Fruit fly (Drosophila melanogaster) whole organism, prepupa: ENCODE data around the gene CG1299.
A peak's percentile ranks its signal among the peaks of the same experiment; 100 is the strongest.

ENCODE experiments used
- Blimp-1 ChIP-seq: fragments of 200-800 bp; sonication (Bioruptor generic); optimal IDR thresholded peaks from 3 replicates; lab custom pipeline; 2017; ENCODE audit warnings: missing biosample characterization, missing genetic modification characterization, mild to moderate bottlenecking, moderate library complexity, missing genetic modification reagents
- CG10631 ChIP-seq: fragments of 200-800 bp; sonication (Bioruptor generic); optimal IDR thresholded peaks from 2 replicates; lab custom pipeline; 2016; ENCODE audit warnings: missing biosample characterization, missing genetic modification characterization
- CG11294 ChIP-seq: fragments of 200-800 bp; sonication (Bioruptor generic); IDR thresholded peaks from 2 replicates; pipeline ENCODE4 v1.3.6; 2022; ENCODE audit warnings: missing biosample characterization, missing genetic modification characterization
- CG11762 ChIP-seq: fragments of 200-800 bp; sonication (Bioruptor generic); optimal IDR thresholded peaks from 3 replicates; lab custom pipeline; 2016; ENCODE audit warnings: missing biosample characterization, missing genetic modification characterization; ENCODE audit not compliant: insufficient read depth
- CG11902 ChIP-seq: fragments of 200-800 bp; sonication (Bioruptor generic); optimal IDR thresholded peaks from 3 replicates; lab custom pipeline; 2016; ENCODE audit warnings: missing biosample characterization, missing genetic modification characterization
- CG1621 ChIP-seq: fragments of 200-800 bp; sonication (Bioruptor generic); optimal IDR thresholded peaks from 3 replicates; lab custom pipeline; 2018; ENCODE audit warnings: missing biosample characterization, mild to moderate bottlenecking, missing genetic modification characterization
- CG16779 ChIP-seq: fragments of 200-800 bp; sonication (Bioruptor generic); optimal IDR thresholded peaks from 3 replicates; lab custom pipeline; 2017; ENCODE audit warnings: missing biosample characterization, mild to moderate bottlenecking, missing genetic modification characterization
- CG3032 ChIP-seq: fragments of 200-800 bp; optimal IDR thresholded peaks from 2 replicates; lab custom pipeline; 2019; ENCODE audit warnings: missing biosample characterization, mild to moderate bottlenecking, missing genetic modification characterization, moderate library complexity
- CG32006 ChIP-seq: fragments of 200-800 bp; sonication (Bioruptor generic); optimal IDR thresholded peaks from 3 replicates; lab custom pipeline; 2017; ENCODE audit warnings: missing biosample characterization, mild to moderate bottlenecking, missing genetic modification characterization
- CG4318 ChIP-seq: fragments of 200-800 bp; sonication (Bioruptor generic); optimal IDR thresholded peaks from 3 replicates; lab custom pipeline; 2017; ENCODE audit warnings: missing biosample characterization, mild to moderate bottlenecking, missing genetic modification characterization
- CG6163 ChIP-seq: fragments of 200-800 bp; sonication (Bioruptor generic); IDR thresholded peaks from 3 replicates; pipeline ENCODE4 v1.3.6; 2022; ENCODE audit warnings: missing biosample characterization, missing genetic modification characterization
- CG6276 ChIP-seq: fragments of 200-800 bp; sonication (Bioruptor generic); optimal IDR thresholded peaks from 2 replicates; lab custom pipeline; 2017; ENCODE audit warnings: missing biosample characterization, mild to moderate bottlenecking, missing genetic modification characterization
- CG6792 ChIP-seq: fragments of 200-800 bp; sonication (Bioruptor generic); optimal IDR thresholded peaks from 3 replicates; lab custom pipeline; 2016; ENCODE audit warnings: missing biosample characterization, missing genetic modification characterization
- CG6854 ChIP-seq: fragments of 200-800 bp; sonication (Bioruptor generic); optimal IDR thresholded peaks from 2 replicates; lab custom pipeline; 2017; ENCODE audit warnings: missing biosample characterization, mild to moderate bottlenecking, missing genetic modification characterization
- CG8119 ChIP-seq: fragments of 200-800 bp; sonication (Bioruptor generic); IDR thresholded peaks from 3 replicates; pipeline ENCODE4 v1.3.6; 2022; ENCODE audit warnings: missing biosample characterization, missing genetic modification characterization
- CG8319 ChIP-seq: fragments of 200-800 bp; sonication (Bioruptor generic); optimal IDR thresholded peaks from 3 replicates; lab custom pipeline; 2016; ENCODE audit warnings: missing biosample characterization, missing genetic modification characterization
- CG8632 ChIP-seq: fragments of 200-800 bp; sonication (Bioruptor generic); optimal IDR thresholded peaks from 3 replicates; lab custom pipeline; 2016; ENCODE audit warnings: missing biosample characterization, missing genetic modification characterization
- CG9139 ChIP-seq: fragments of 200-800 bp; sonication (Bioruptor generic); optimal IDR thresholded peaks from 3 replicates; lab custom pipeline; 2017; ENCODE audit warnings: missing biosample characterization, mild to moderate bottlenecking, missing genetic modification characterization
- Eip75B ChIP-seq: fragments of 200-800 bp; sonication (Bioruptor generic); optimal IDR thresholded peaks from 3 replicates; lab custom pipeline; 2016; ENCODE audit warnings: missing biosample characterization, missing genetic modification characterization
- Eip78C ChIP-seq: fragments of 200-800 bp; sonication (Bioruptor generic); peaks from one replicate; lab custom pipeline; 2016; ENCODE audit warnings: missing biosample characterization, missing genetic modification characterization
- Ets21C ChIP-seq: fragments of 200-800 bp; sonication (Bioruptor generic); optimal IDR thresholded peaks from 3 replicates; lab custom pipeline; 2016; ENCODE audit warnings: missing biosample characterization, missing genetic modification characterization
- Hr38 ChIP-seq: sonication (Bioruptor generic); optimal IDR thresholded peaks from 2 replicates; lab custom pipeline; 2016; ENCODE audit warnings: missing biosample characterization, missing genetic modification characterization
- Hr39 ChIP-seq: fragments of 200-800 bp; sonication (Bioruptor generic); optimal IDR thresholded peaks from 2 replicates; lab custom pipeline; 2016; ENCODE audit warnings: missing biosample characterization, missing genetic modification characterization
- Lpt ChIP-seq: fragments of 200-800 bp; sonication (Bioruptor generic); optimal IDR thresholded peaks from 3 replicates; lab custom pipeline; 2016; ENCODE audit warnings: missing biosample characterization, missing genetic modification characterization
- Met ChIP-seq: fragments of 200-800 bp; sonication (Bioruptor generic); optimal IDR thresholded peaks from 3 replicates; lab custom pipeline; 2016; ENCODE audit warnings: missing biosample characterization, missing genetic modification characterization
- OdsH ChIP-seq: fragments of 200-800 bp; sonication (Bioruptor generic); optimal IDR thresholded peaks from 3 replicates; lab custom pipeline; 2016; ENCODE audit warnings: missing biosample characterization, missing genetic modification characterization
- Sox102F ChIP-seq: fragments of 200-800 bp; sonication (Bioruptor generic); optimal IDR thresholded peaks from 2 replicates; lab custom pipeline; 2016; ENCODE audit warnings: missing biosample characterization, mild to moderate bottlenecking, missing genetic modification characterization
- Sox15 ChIP-seq: fragments of 200-800 bp; sonication (Bioruptor generic); optimal IDR thresholded peaks from 3 replicates; lab custom pipeline; 2016; ENCODE audit warnings: missing biosample characterization, missing genetic modification characterization
- acj6 ChIP-seq: fragments of 200-800 bp; sonication (Bioruptor generic); optimal IDR thresholded peaks from 3 replicates; lab custom pipeline; 2016; ENCODE audit warnings: missing biosample characterization, missing genetic modification characterization
- cyc ChIP-seq: fragments of 200-800 bp; sonication (Bioruptor generic); optimal IDR thresholded peaks from 3 replicates; lab custom pipeline; 2016; ENCODE audit warnings: missing biosample characterization, missing genetic modification characterization
- dac ChIP-seq: fragments of 200-800 bp; sonication (Bioruptor generic); optimal IDR thresholded peaks from 2 replicates; lab custom pipeline; 2017; ENCODE audit warnings: missing biosample characterization, mild to moderate bottlenecking, missing genetic modification characterization
- dsx ChIP-seq: fragments of 200-800 bp; optimal IDR thresholded peaks from 3 replicates; lab custom pipeline; 2019; ENCODE audit warnings: missing biosample characterization, mild to moderate bottlenecking, missing genetic modification characterization, moderate library complexity; ENCODE audit not compliant: poor library complexity, severe bottlenecking
- esn ChIP-seq: fragments of 200-800 bp; sonication (Bioruptor generic); optimal IDR thresholded peaks from 2 replicates; lab custom pipeline; 2016; ENCODE audit warnings: missing biosample characterization, mild to moderate bottlenecking, missing genetic modification characterization, moderate library complexity
- fd85E ChIP-seq: fragments of 200-800 bp; sonication (Bioruptor generic); optimal IDR thresholded peaks from 3 replicates; lab custom pipeline; 2016; ENCODE audit warnings: missing biosample characterization, missing genetic modification characterization
- fkh ChIP-seq: fragments of 200-800 bp; sonication (Bioruptor generic); optimal IDR thresholded peaks from 3 replicates; lab custom pipeline; 2017; ENCODE audit warnings: missing biosample characterization, mild to moderate bottlenecking, missing genetic modification characterization, moderate library complexity
- lz ChIP-seq: fragments of 200-800 bp; sonication (Bioruptor generic); optimal IDR thresholded peaks from 3 replicates; lab custom pipeline; 2016; ENCODE audit warnings: missing biosample characterization, missing genetic modification characterization
- net ChIP-seq: fragments of 200-800 bp; sonication (Bioruptor generic); optimal IDR thresholded peaks from 3 replicates; lab custom pipeline; 2016; ENCODE audit warnings: missing biosample characterization, missing genetic modification characterization
- pdm3 ChIP-seq: fragments of 200-800 bp; sonication (Bioruptor generic); optimal IDR thresholded peaks from 3 replicates; lab custom pipeline; 2016; ENCODE audit warnings: missing biosample characterization, missing genetic modification characterization
- salr ChIP-seq, 2 experiments: fragments of 200-800 bp; sonication (Bioruptor generic); optimal IDR thresholded peaks; 3 replicates each; lab custom pipeline; 2016 to 2018; ENCODE audit warnings: missing biosample characterization in 2 of 2, missing genetic modification characterization in 2 of 2, mild to moderate bottlenecking in 1 of 2
- spab ChIP-seq: fragments of 200-800 bp; sonication (Bioruptor generic); optimal IDR thresholded peaks from 2 replicates; lab custom pipeline; 2017; ENCODE audit warnings: missing biosample characterization, mild to moderate bottlenecking, missing genetic modification characterization, missing genetic modification reagents
- ss ChIP-seq, 2 experiments: fragments of 200-800 bp; sonication (Bioruptor generic); optimal IDR thresholded peaks; 2 replicates in 1 of 2; 3 replicates in 1 of 2; lab custom pipeline; 2017 to 2018; ENCODE audit warnings: mild to moderate bottlenecking in 2 of 2, missing biosample characterization in 2 of 2, missing genetic modification characterization in 2 of 2, moderate library complexity in 1 of 2
- svp ChIP-seq: fragments of 200-800 bp; sonication (Bioruptor generic); peaks from one replicate; lab custom pipeline; 2016; ENCODE audit warnings: missing biosample characterization, missing genetic modification characterization
- topi ChIP-seq: fragments of 200-800 bp; sonication (Bioruptor generic); optimal IDR thresholded peaks from 3 replicates; lab custom pipeline; 2016; ENCODE audit warnings: missing biosample characterization, missing genetic modification characterization
- vri ChIP-seq: fragments of 200-800 bp; sonication (Bioruptor generic); optimal IDR thresholded peaks from 3 replicates; lab custom pipeline; 2016; ENCODE audit warnings: missing biosample characterization, mild to moderate bottlenecking, missing genetic modification characterization

CG1299 gene

dm6 chr3L:4148406-4148975 is at the start of gene CG1299:
Gene CG1299, plus strand, starts transcription at chr3L:4148696.
- TF ChIP-seq CG9139 (GFP tag; lab: Kevin White, UChicago), result peak; percentile 2
- peak; percentile 19 to 44 for TF ChIP-seq ss (GFP tag; optimal IDR thresholded peaks at IDR 0.05; lab: Kevin White, UChicago)
- peak; percentile 18 for TF ChIP-seq Eip75B (GFP tag; lab: Kevin White, UChicago)
- TF ChIP-seq CG1621, result peak; percentile 57
- peak; percentile 71 for TF ChIP-seq Eip78C (GFP tag; lab: Kevin White, UChicago)
- no peak for TF ChIP-seq Sox15
- TF ChIP-seq CG4318 (GFP tag; lab: Kevin White, UChicago), result no peak
- TF ChIP-seq CG6163 (GFP tag; lab: Robert Waterston, UW), result peak; percentile 35; the same call in 1 of the 3 replicates
- TF ChIP-seq, all 60 proteins: peak for 6

- TF ChIP-seq OdsH, result no peak
- peak; percentile 4 for TF ChIP-seq svp (GFP tag; lab: Kevin White, UChicago)
- peak; percentile 36 for TF ChIP-seq fkh (GFP tag; lab: Kevin White, UChicago)
Measured at dm6 chr3L:4099194-4099593, 49.3 kb upstream of the CG1299 start.

- TF ChIP-seq topi (GFP tag; lab: Kevin White, UChicago) (peak; percentile 1), CG6792 (no peak), Lpt (GFP tag; lab: Kevin White, UChicago) (peak; percentile 37), CG6854 (GFP tag; lab: Kevin White, UChicago) (peak; percentile 70), svp (GFP tag; lab: Kevin White, UChicago) (peak; percentile 77), Eip78C (GFP tag; lab: Kevin White, UChicago) (peak; percentile 76), cyc (GFP tag; lab: Kevin White, UChicago) (no peak), ss (GFP tag; optimal IDR thresholded peaks at IDR 0.05; lab: Kevin White, UChicago) (peak; percentile 37 to 75), CG6163 (GFP tag; lab: Robert Waterston, UW) (peak; percentile 64; the same call in 2 of the 3 replicates), CG11294 (no peak), Eip75B (GFP tag; lab: Kevin White, UChicago) (peak; percentile 33), CG11902 (GFP tag; lab: Kevin White, UChicago) (no peak), dac (GFP tag; lab: Kevin White, UChicago) (no peak), lz (GFP tag; lab: Kevin White, UChicago) (no peak), CG10631 (GFP tag; lab: Kevin White, UChicago) (no peak), CG1621 (no peak), Hr38 (no peak), pdm3 (GFP tag; lab: Kevin White, UChicago) (no peak), fd85E (GFP tag; lab: Kevin White, UChicago) (peak; percentile 19), net (GFP tag; lab: Kevin White, UChicago) (no peak), CG32006 (no peak), Sox15 (no peak), Hr39 (GFP tag; lab: Kevin White, UChicago) (no peak), Ets21C (GFP tag; lab: Kevin White, UChicago) (no peak), CG11762 (GFP tag; lab: Kevin White, UChicago) (no peak), dsx (GFP tag; lab: Kevin White, UChicago) (peak; percentile 67), esn (GFP tag; lab: Kevin White, UChicago) (peak; percentile 8), CG8319 (GFP tag; lab: Kevin White, UChicago) (no peak), CG16779 (peak; percentile 57), spab (GFP tag; lab: Kevin White, UChicago) (no peak), Blimp-1 (GFP tag; lab: Kevin White, UChicago) (no peak), CG6276 (peak; percentile 22), vri (no peak), CG9139 (GFP tag; lab: Kevin White, UChicago) (peak; percentile 32), Met (GFP tag; lab: Kevin White, UChicago) (no peak), CG8119 (GFP tag; lab: Robert Waterston, UW) (peak; percentile 33; the same call in 2 of the 3 replicates), fkh (GFP tag; lab: Kevin White, UChicago) (peak; percentile 20), OdsH (no peak), acj6 (no peak), Sox102F (GFP tag; lab: Kevin White, UChicago) (peak; percentile 15), salr (GFP tag; optimal IDR thresholded peaks at IDR 0.05; lab: Kevin White, UChicago) (no peak), CG8632 (GFP tag; lab: Kevin White, UChicago) (no peak), CG3032 (tag; lab: Kevin White, UChicago) (no peak)
Measured at dm6 chr3L:4102496-4103257, 45.8 kb upstream of the CG1299 start, which contains the start of gene CG14995. Gene CG14995, minus strand, starts transcription at chr3L:4103256.
